Worm (Caenorhabditis elegans) whole organism, L2 larva: ENCODE data around the gene aat-3.

Source experiments
- C34F6.9 ChIP-seq: fragments of 150-350 bp; optimal IDR thresholded peaks from 2 replicates; lab custom pipeline; 2014; ENCODE audit warnings: missing biosample characterization, missing genetic modification characterization
- F13H6.1 ChIP-seq: sonication (generic microtip); optimal IDR thresholded peaks from 2 replicates; lab custom pipeline; 2016; ENCODE audit warnings: missing genetic modification characterization, missing compliant biosample characterization
- ZK546.5 ChIP-seq: sonication (generic microtip); optimal IDR thresholded peaks from 2 replicates; lab custom pipeline; 2017; ENCODE audit warnings: missing biosample characterization, missing genetic modification characterization
- alr-1 ChIP-seq: fragments of 150-350 bp; optimal IDR thresholded peaks from 2 replicates; lab custom pipeline; 2014; ENCODE audit warnings: missing biosample characterization, missing genetic modification characterization
- aly-2 ChIP-seq: fragments of 150-350 bp; optimal IDR thresholded peaks from 2 replicates; lab custom pipeline; 2014; ENCODE audit warnings: missing biosample characterization, missing genetic modification characterization
- ceh-82 ChIP-seq: fragments of 150-350 bp; optimal IDR thresholded peaks from 2 replicates; lab custom pipeline; 2014; ENCODE audit warnings: missing biosample characterization, missing genetic modification characterization
- crh-2 ChIP-seq: sonication (generic microtip); optimal IDR thresholded peaks from 2 replicates; lab custom pipeline; 2017; ENCODE audit warnings: missing biosample characterization, missing genetic modification characterization
- egl-27 ChIP-seq: sonication (generic microtip); optimal IDR thresholded peaks from 3 replicates; lab custom pipeline; 2017; ENCODE audit warnings: missing biosample characterization, missing genetic modification reagents, missing genetic modification characterization
- fos-1 ChIP-seq: fragments of 150-350 bp; optimal IDR thresholded peaks from 2 replicates; lab custom pipeline; 2014; ENCODE audit warnings: missing biosample characterization, missing genetic modification characterization
- gmeb-1 ChIP-seq: fragments of 150-350 bp; optimal IDR thresholded peaks from 2 replicates; lab custom pipeline; 2014; ENCODE audit warnings: missing biosample characterization, missing genetic modification characterization
- lin-11 ChIP-seq: fragments of 150-350 bp; sonication (generic microtip); optimal IDR thresholded peaks from 2 replicates; lab custom pipeline; 2014; ENCODE audit warnings: missing biosample characterization, missing genetic modification characterization, inconsistent platforms, mixed read lengths
- lsy-2 ChIP-seq, 2 experiments: fragments of 150-350 bp in 1 of 2; sonication (generic microtip) in 1 of 2; optimal IDR thresholded peaks; 2 replicates each; lab custom pipeline; 2014 to 2017; ENCODE audit warnings: missing biosample characterization in 2 of 2, missing genetic modification characterization in 2 of 2
- mab-5 ChIP-seq: fragments of 150-350 bp; optimal IDR thresholded peaks from 2 replicates; lab custom pipeline; 2014; ENCODE audit warnings: missing biosample characterization, missing genetic modification characterization
- mbf-1 ChIP-seq: sonication (generic microtip); optimal IDR thresholded peaks from 2 replicates; lab custom pipeline; 2017; ENCODE audit warnings: missing biosample characterization, missing genetic modification characterization
- mdl-1 ChIP-seq, 2 experiments: fragments of 150-350 bp in 1 of 2; sonication (generic microtip) in 1 of 2; optimal IDR thresholded peaks; 2 replicates each; lab custom pipeline; 2017; ENCODE audit warnings: missing biosample characterization in 2 of 2, missing genetic modification characterization in 2 of 2
- nhr-10 ChIP-seq: sonication (generic microtip); optimal IDR thresholded peaks from 2 replicates; lab custom pipeline; 2017; ENCODE audit warnings: missing biosample characterization, missing genetic modification characterization
- nhr-11 ChIP-seq: fragments of 150-350 bp; optimal IDR thresholded peaks from 2 replicates; lab custom pipeline; 2014; ENCODE audit warnings: missing biosample characterization, missing genetic modification characterization
- nhr-12 ChIP-seq: fragments of 150-350 bp; optimal IDR thresholded peaks from 2 replicates; lab custom pipeline; 2014; ENCODE audit warnings: missing biosample characterization, missing genetic modification characterization
- nhr-129 ChIP-seq: fragments of 150-350 bp; optimal IDR thresholded peaks from 2 replicates; lab custom pipeline; 2014; ENCODE audit warnings: missing biosample characterization, missing genetic modification characterization
- nhr-23 ChIP-seq: fragments of 150-350 bp; optimal IDR thresholded peaks from 2 replicates; lab custom pipeline; 2014; ENCODE audit warnings: missing biosample characterization, missing genetic modification reagents, missing genetic modification characterization
- nhr-25 ChIP-seq: fragments of 150-350 bp; sonication (generic microtip); optimal IDR thresholded peaks from 3 replicates; lab custom pipeline; 2014; ENCODE audit warnings: missing biosample characterization, missing genetic modification characterization
- nhr-6 ChIP-seq: fragments of 150-350 bp; optimal IDR thresholded peaks from 2 replicates; lab custom pipeline; 2014; ENCODE audit warnings: missing biosample characterization, missing genetic modification characterization
- nhr-77 ChIP-seq: fragments of 150-350 bp; optimal IDR thresholded peaks from 2 replicates; lab custom pipeline; 2014; ENCODE audit warnings: missing biosample characterization, missing genetic modification characterization
- peb-1 ChIP-seq: fragments of 150-350 bp; optimal IDR thresholded peaks from 2 replicates; lab custom pipeline; 2014; ENCODE audit warnings: missing biosample characterization, missing genetic modification characterization
- sem-4 ChIP-seq: fragments of 150-350 bp; optimal IDR thresholded peaks from 2 replicates; lab custom pipeline; 2014; ENCODE audit warnings: missing biosample characterization, missing genetic modification reagents, missing genetic modification characterization
- skn-1 ChIP-seq: sonication (generic microtip); optimal IDR thresholded peaks from 2 replicates; lab custom pipeline; 2017; ENCODE audit warnings: missing biosample characterization, missing genetic modification characterization
- sma-3 ChIP-seq: sonication (generic microtip); optimal IDR thresholded peaks from 2 replicates; lab custom pipeline; 2016; ENCODE audit warnings: missing genetic modification reagents, missing genetic modification characterization, missing compliant biosample characterization
- sma-9 ChIP-seq, 2 experiments: fragments of 150-350 bp in 1 of 2; sonication (generic microtip) in 1 of 2; optimal IDR thresholded peaks; 2 replicates each; lab custom pipeline; 2014 to 2016; ENCODE audit warnings: missing genetic modification characterization in 2 of 2, mild to moderate bottlenecking in 1 of 2, missing biosample characterization in 1 of 2, missing compliant biosample characterization in 1 of 2, missing genetic modification reagents in 1 of 2, moderate library complexity in 1 of 2
- snpc-4 ChIP-seq: fragments of 150-350 bp; optimal IDR thresholded peaks from 2 replicates; lab custom pipeline; 2014; ENCODE audit warnings: missing biosample characterization, missing genetic modification characterization
- unc-55 ChIP-seq: fragments of 150-350 bp; sonication (generic microtip); optimal IDR thresholded peaks from 3 replicates; lab custom pipeline; 2014; ENCODE audit warnings: missing biosample characterization, missing genetic modification reagents, missing genetic modification characterization
- unc-62 ChIP-seq: fragments of 150-350 bp; optimal IDR thresholded peaks from 2 replicates; lab custom pipeline; 2014; ENCODE audit warnings: missing biosample characterization, missing genetic modification reagents, missing genetic modification characterization
- ztf-4 ChIP-seq: fragments of 150-350 bp; optimal IDR thresholded peaks from 2 replicates; lab custom pipeline; 2014; ENCODE audit warnings: missing biosample characterization, missing genetic modification characterization

The aat-3 gene

DNA sequence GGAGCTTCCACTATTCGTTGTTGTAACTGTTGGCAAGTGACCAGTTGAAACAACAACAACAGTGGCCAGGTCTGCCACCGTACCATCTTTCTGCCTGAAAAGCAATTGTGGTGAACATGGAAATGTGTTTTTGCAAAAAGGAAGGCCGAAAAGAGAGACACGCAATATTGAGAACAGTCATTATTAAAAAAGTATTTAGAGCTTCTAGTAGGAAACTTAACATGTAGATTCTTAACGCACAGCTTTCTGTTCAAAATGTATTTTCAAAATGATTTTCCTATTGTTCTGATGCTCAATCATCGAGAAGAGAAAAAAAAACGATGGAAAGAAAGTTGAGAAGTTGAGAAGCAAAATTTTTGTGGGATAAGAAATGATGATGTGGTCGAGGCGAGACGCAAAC is 36.8 kb upstream of the aat-3 start, which contains the start of gene syg-1:
syg-1 (minus strand) TSS at position 101 of the 400 bp plus-strand sequence.
- no peak for TF ChIP-seq snpc-4 (tag; lab: Kevin White, UChicago)
- no peak for TF ChIP-seq nhr-129 (tag; lab: Kevin White, UChicago)
- no peak for TF ChIP-seq nhr-12 (tag; lab: Kevin White, UChicago)
- no peak for TF ChIP-seq nhr-23 (tag; lab: Kevin White, UChicago)
- no peak for TF ChIP-seq unc-62
- TF ChIP-seq egl-27 (tag; lab: Kevin White, UChicago): no peak
- no peak for TF ChIP-seq mdl-1 (tag; optimal IDR thresholded peaks at IDR 0.05; lab: Kevin White, UChicago)
- no peak for TF ChIP-seq nhr-11 (tag; lab: Kevin White, UChicago)
- TF ChIP-seq sma-9 (GFP tag; optimal IDR thresholded peaks at IDR 0.05; lab: Kevin White, UChicago): no peak
- no peak for TF ChIP-seq sma-9 (tag; optimal IDR thresholded peaks at IDR 0.05; lab: Kevin White, UChicago)
- no peak for TF ChIP-seq nhr-77 (tag; lab: Kevin White, UChicago)
- TF ChIP-seq lsy-2 (tag; optimal IDR thresholded peaks at IDR 0.05; lab: Kevin White, UChicago): no peak
- no peak for TF ChIP-seq sem-4 (tag; lab: Kevin White, UChicago)
- no peak for TF ChIP-seq sma-3 (GFP tag; lab: Kevin White, UChicago)
- TF ChIP-seq ceh-82 (tag; lab: Kevin White, UChicago): no peak
- no peak for TF ChIP-seq gmeb-1 (tag; lab: Kevin White, UChicago)
- no peak for TF ChIP-seq ztf-4 (tag; lab: Kevin White, UChicago)

DNA sequence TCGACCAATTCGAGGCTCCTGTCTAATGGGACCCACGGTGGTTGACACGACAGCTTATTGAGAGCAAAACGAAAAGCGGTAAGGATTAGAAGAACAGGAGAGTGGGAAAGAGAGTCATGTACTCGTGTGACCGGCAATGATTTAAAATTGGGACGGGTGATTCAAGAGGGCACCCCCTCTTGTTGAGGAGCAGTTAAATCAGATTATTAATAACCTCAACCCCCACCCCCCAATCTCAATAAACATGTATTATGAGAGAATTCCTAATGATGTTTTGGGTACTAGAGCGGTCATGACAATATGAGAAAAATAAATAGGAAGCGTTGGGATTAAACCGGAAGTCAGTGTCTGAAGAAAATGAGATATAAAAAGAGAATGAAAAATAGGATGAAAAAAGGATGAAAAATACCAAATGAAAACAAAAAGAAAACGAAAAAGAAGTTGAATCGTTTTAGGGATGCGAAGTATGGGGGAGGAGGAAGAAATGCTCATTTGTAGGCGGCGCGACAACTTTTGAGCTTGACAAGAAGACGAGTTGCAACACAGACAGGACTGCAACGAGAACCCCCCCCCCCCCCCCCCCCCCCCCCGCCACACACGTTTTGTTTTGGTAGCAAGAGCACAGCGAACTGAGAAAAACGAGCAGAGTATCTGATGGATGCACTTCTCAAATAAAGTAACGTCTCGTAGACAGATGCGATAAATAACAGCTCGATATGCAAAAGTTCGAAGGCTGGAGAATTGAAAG is 34.9 kb upstream of the aat-3 start:
- TF ChIP-seq nhr-10: no peak
- TF ChIP-seq aly-2 (tag; lab: Kevin White, UChicago): no peak
- TF ChIP-seq sma-3 (GFP tag; lab: Kevin White, UChicago): no peak
- TF ChIP-seq nhr-12 (tag; lab: Kevin White, UChicago): no peak
- TF ChIP-seq unc-55 (GFP tag; lab: Kevin White, UChicago): peak; percentile 13
- no peak for TF ChIP-seq fos-1 (tag; lab: Kevin White, UChicago)

DNA sequence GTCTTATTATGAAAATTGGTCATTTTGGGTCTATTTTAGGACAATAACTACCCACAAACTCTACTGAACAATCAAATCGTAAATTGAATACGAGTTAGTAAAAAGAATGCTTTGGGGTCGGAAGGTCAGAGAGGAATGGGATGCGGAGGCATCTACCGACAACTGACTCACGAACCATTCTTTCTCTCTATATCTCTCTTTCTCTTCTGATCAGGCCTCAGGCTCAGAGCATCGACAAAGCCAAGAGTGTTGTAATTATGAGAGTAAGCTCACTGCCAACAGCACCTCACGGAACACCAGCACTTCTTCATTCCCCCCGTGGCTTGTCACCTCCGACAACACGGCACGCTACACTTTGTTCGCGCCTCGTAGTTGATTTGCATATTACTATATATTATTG is 31.6 kb upstream of the aat-3 start:
- TF ChIP-seq mbf-1 (no peak), sma-9 (GFP tag; optimal IDR thresholded peaks at IDR 0.05; lab: Kevin White, UChicago) (no peak), sma-9 (tag; optimal IDR thresholded peaks at IDR 0.05; lab: Kevin White, UChicago) (no peak), ceh-82 (tag; lab: Kevin White, UChicago) (no peak), nhr-77 (tag; lab: Kevin White, UChicago) (no peak), sma-3 (GFP tag; lab: Kevin White, UChicago) (no peak), skn-1 (tag; lab: Kevin White, UChicago) (no peak), crh-2 (tag; lab: Kevin White, UChicago) (no peak), alr-1 (no peak), C34F6.9 (tag; lab: Kevin White, UChicago) (no peak), nhr-6 (tag; lab: Kevin White, UChicago) (no peak), F13H6.1 (no peak)

DNA sequence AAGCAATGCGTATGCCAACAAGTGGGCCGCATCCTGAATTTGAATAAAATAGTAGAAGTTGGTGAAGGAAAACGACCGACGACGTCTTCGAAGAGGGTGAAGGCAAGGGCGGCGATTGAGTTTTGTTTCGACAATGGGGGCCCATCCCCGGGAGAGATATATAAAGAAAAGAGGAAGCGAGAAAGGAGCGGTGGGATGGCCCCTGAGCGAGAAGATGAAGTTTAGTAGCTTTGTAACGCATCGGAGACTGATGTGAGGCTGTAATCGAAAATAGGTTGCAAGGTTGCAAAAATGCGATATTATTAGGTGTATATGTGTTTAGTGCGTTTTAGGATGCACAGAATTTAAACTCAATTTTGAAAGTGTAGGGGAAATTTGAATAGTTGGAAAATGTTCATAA is 29.4 kb upstream of the aat-3 start:
- TF ChIP-seq mab-5: no peak
- TF ChIP-seq nhr-25 (tag; lab: Kevin White, UChicago): no peak
- TF ChIP-seq crh-2 (tag; lab: Kevin White, UChicago): no peak
- no peak for TF ChIP-seq snpc-4 (tag; lab: Kevin White, UChicago)
- TF ChIP-seq nhr-77 (tag; lab: Kevin White, UChicago): no peak
- TF ChIP-seq nhr-23 (tag; lab: Kevin White, UChicago): no peak
- TF ChIP-seq lin-11 (tag; lab: Kevin White, UChicago): no peak
- no peak for TF ChIP-seq nhr-6 (tag; lab: Kevin White, UChicago)

DNA sequence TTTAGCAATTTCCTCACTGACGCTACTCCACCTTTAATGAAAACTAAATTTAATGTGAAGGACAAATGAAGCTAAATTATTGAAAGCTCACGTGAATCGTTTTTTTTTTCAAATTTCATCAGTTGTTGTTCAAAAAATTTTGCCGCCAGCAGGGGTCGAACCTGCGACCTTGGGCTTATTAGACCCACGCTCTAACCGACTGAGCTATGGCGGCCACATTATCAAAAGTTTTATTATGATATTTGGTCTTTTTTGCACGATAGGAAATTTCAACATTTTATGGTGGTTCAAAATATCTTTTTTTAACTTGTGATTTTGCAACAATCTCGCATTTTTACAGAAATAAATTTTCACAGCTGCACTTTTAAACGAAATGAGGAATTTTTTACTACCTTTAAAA is 26.0 kb upstream of the aat-3 start:
- TF ChIP-seq sma-3 (GFP tag; lab: Kevin White, UChicago): no peak
- TF ChIP-seq nhr-129 (tag; lab: Kevin White, UChicago): no peak
- no peak for TF ChIP-seq mbf-1
- no peak for TF ChIP-seq fos-1 (tag; lab: Kevin White, UChicago)
- TF ChIP-seq nhr-12 (tag; lab: Kevin White, UChicago): no peak
- TF ChIP-seq ZK546.5 (tag; lab: Kevin White, UChicago): no peak
- no peak for TF ChIP-seq unc-62
- no peak for TF ChIP-seq peb-1 (tag; lab: Kevin White, UChicago)
- TF ChIP-seq ztf-4 (tag; lab: Kevin White, UChicago): no peak
- TF ChIP-seq, all 48 proteins: peak for 0
